Fruit fly (Drosophila melanogaster) whole organism, embryonic: ENCODE results near the gene drongo.
A peak's percentile ranks its signal among the peaks of the same experiment; 100 is the strongest.

Source experiments
- ATbp ChIP-seq: fragments of 200-800 bp; sonication (Bioruptor generic); optimal IDR thresholded peaks from 2 replicates; lab custom pipeline; 2017; ENCODE audit warnings: missing biosample characterization, mild to moderate bottlenecking, missing genetic modification characterization, missing genetic modification reagents
- CG10274 ChIP-seq: fragments of 200-800 bp; sonication (Bioruptor generic); optimal IDR thresholded peaks from 3 replicates; lab custom pipeline; 2017; ENCODE audit warnings: missing biosample characterization, mild to moderate bottlenecking, missing genetic modification characterization
- CG10462 ChIP-seq: fragments of 200-800 bp; sonication (Bioruptor generic); optimal IDR thresholded peaks from 2 replicates; lab custom pipeline; 2016; ENCODE audit warnings: missing biosample characterization, missing genetic modification characterization
- CG11560 ChIP-seq: fragments of 200-800 bp; sonication (Bioruptor generic); IDR thresholded peaks from 3 replicates; pipeline ENCODE4 v1.3.6; 2022; ENCODE audit warnings: missing biosample characterization, missing genetic modification characterization
- CG14860 ChIP-seq: fragments of 200-800 bp; sonication (Bioruptor generic); IDR thresholded peaks from 3 replicates; pipeline ENCODE4 v1.3.6; 2022; ENCODE audit warnings: missing biosample characterization, missing genetic modification characterization; ENCODE audit not compliant: partially characterized antibody
- CG15011 ChIP-seq: fragments of 200-800 bp; sonication (Bioruptor generic); optimal IDR thresholded peaks from 3 replicates; lab custom pipeline; 2018; ENCODE audit warnings: missing biosample characterization, mild to moderate bottlenecking, missing genetic modification characterization
- CG15269 ChIP-seq: fragments of 200-800 bp; sonication (Bioruptor generic); optimal IDR thresholded peaks from 2 replicates; lab custom pipeline; 2018; ENCODE audit warnings: missing biosample characterization, mild to moderate bottlenecking, missing genetic modification characterization, moderate library complexity
- CG15514 ChIP-seq: fragments of 200-800 bp; sonication (Bioruptor generic); optimal IDR thresholded peaks from 3 replicates; lab custom pipeline; 2017; ENCODE audit warnings: missing biosample characterization, missing genetic modification characterization, mild to moderate bottlenecking, moderate library complexity, missing genetic modification reagents
- CG16813 ChIP-seq: fragments of 200-800 bp; sonication (Bioruptor generic); IDR thresholded peaks from 3 replicates; pipeline ENCODE4 v1.3.6; 2022; ENCODE audit warnings: missing biosample characterization, missing genetic modification characterization; ENCODE audit not compliant: partially characterized antibody
- CG16815 ChIP-seq: fragments of 200-800 bp; sonication (Bioruptor generic); optimal IDR thresholded peaks from 3 replicates; lab custom pipeline; 2017; ENCODE audit warnings: missing biosample characterization, mild to moderate bottlenecking, missing genetic modification characterization
- CG17829 ChIP-seq: fragments of 200-800 bp; optimal IDR thresholded peaks from 2 replicates; lab custom pipeline; 2019; ENCODE audit warnings: missing biosample characterization, mild to moderate bottlenecking, missing genetic modification characterization, moderate library complexity
- CG2120 ChIP-seq: fragments of 200-800 bp; sonication (Bioruptor generic); optimal IDR thresholded peaks from 3 replicates; lab custom pipeline; 2016; ENCODE audit warnings: missing biosample characterization, missing genetic modification characterization
- CG34224 ChIP-seq: fragments of 200-800 bp; sonication (Bioruptor generic); IDR thresholded peaks from 3 replicates; pipeline ENCODE4 v1.3.6; 2022; ENCODE audit warnings: missing biosample characterization, missing genetic modification characterization; ENCODE audit not compliant: partially characterized antibody
- CG3838 ChIP-seq: fragments of 200-800 bp; sonication (Bioruptor generic); optimal IDR thresholded peaks from 3 replicates; lab custom pipeline; 2016; ENCODE audit warnings: missing biosample characterization, missing genetic modification characterization
- CG4707 ChIP-seq: fragments of 200-800 bp; sonication (Bioruptor generic); optimal IDR thresholded peaks from 2 replicates; lab custom pipeline; 2018; ENCODE audit warnings: missing biosample characterization, mild to moderate bottlenecking, missing genetic modification characterization, moderate library complexity
- CG8089 ChIP-seq: fragments of 200-800 bp; sonication (Bioruptor generic); optimal IDR thresholded peaks from 3 replicates; lab custom pipeline; 2016; ENCODE audit warnings: missing biosample characterization, missing genetic modification characterization
- CG9215 ChIP-seq: fragments of 200-800 bp; sonication (Bioruptor generic); IDR thresholded peaks from 2 replicates; pipeline ENCODE4 v1.3.6; 2022; ENCODE audit warnings: missing biosample characterization, missing genetic modification characterization
- CHES-1-like ChIP-seq: fragments of 200-800 bp; sonication (Bioruptor generic); optimal IDR thresholded peaks from 2 replicates; lab custom pipeline; 2016; ENCODE audit warnings: missing biosample characterization, missing genetic modification characterization
- CoRest ChIP-seq: fragments of 200-800 bp; sonication (Bioruptor generic); optimal IDR thresholded peaks from 3 replicates; lab custom pipeline; 2018; ENCODE audit warnings: missing biosample characterization, mild to moderate bottlenecking, missing genetic modification characterization, moderate library complexity
- D19A ChIP-seq: fragments of 200-800 bp; optimal IDR thresholded peaks from 3 replicates; lab custom pipeline; 2019; ENCODE audit warnings: missing biosample characterization, mild to moderate bottlenecking, missing genetic modification characterization, moderate library complexity
- E2f1 ChIP-seq: fragments of 200-800 bp; sonication (Bioruptor generic); IDR thresholded peaks from 2 replicates; pipeline ENCODE4 v1.3.6; 2022; ENCODE audit warnings: missing biosample characterization, missing genetic modification characterization
- H2.0 ChIP-seq: fragments of 200-800 bp; sonication (Bioruptor generic); IDR thresholded peaks from 2 replicates; pipeline ENCODE4 v1.3.6; 2022; ENCODE audit warnings: missing biosample characterization, missing genetic modification characterization
- HLH4C ChIP-seq: fragments of 200-800 bp; sonication (Bioruptor generic); IDR thresholded peaks from 3 replicates; pipeline ENCODE4 v1.3.6; 2022; ENCODE audit warnings: missing biosample characterization, missing genetic modification characterization; ENCODE audit not compliant: partially characterized antibody
- MBD-R2 ChIP-seq: fragments of 200-800 bp; sonication (Bioruptor generic); IDR thresholded peaks from 2 replicates; pipeline ENCODE4 v1.3.6; 2022; ENCODE audit warnings: missing biosample characterization, missing genetic modification characterization
- Xrp1 ChIP-seq: fragments of 200-800 bp; sonication (Bioruptor generic); IDR thresholded peaks from 2 replicates; pipeline ENCODE4 v1.3.6; 2022; ENCODE audit warnings: missing biosample characterization, missing genetic modification characterization
- ara ChIP-seq: fragments of 200-800 bp; sonication (Bioruptor generic); IDR thresholded peaks from 2 replicates; pipeline ENCODE4 v1.3.6; 2022; ENCODE audit warnings: missing biosample characterization, missing genetic modification characterization
- cato ChIP-seq: fragments of 200-800 bp; sonication (Bioruptor generic); optimal IDR thresholded peaks from 2 replicates; lab custom pipeline; 2016; ENCODE audit warnings: missing biosample characterization, missing genetic modification characterization, borderline replicate concordance
- croc ChIP-seq: fragments of 200-800 bp; sonication (Bioruptor generic); conservative IDR thresholded peaks from 3 replicates; pipeline ENCODE4 v1.3.6; 2022; ENCODE audit warnings: missing biosample characterization, missing genetic modification characterization
- crol ChIP-seq: fragments of 200-800 bp; sonication (Bioruptor generic); IDR thresholded peaks from 2 replicates; pipeline ENCODE4 v1.3.6; 2022; ENCODE audit warnings: missing biosample characterization, missing genetic modification characterization
- dysf ChIP-seq: fragments of 200-800 bp; sonication (Bioruptor generic); IDR thresholded peaks from 3 replicates; pipeline ENCODE4 v1.3.6; 2022; ENCODE audit warnings: missing biosample characterization, missing genetic modification characterization
- ems ChIP-seq: fragments of 200-800 bp; sonication (Bioruptor generic); optimal IDR thresholded peaks from 3 replicates; lab custom pipeline; 2016; ENCODE audit warnings: missing biosample characterization, missing genetic modification characterization
- ewg ChIP-seq: fragments of 200-800 bp; sonication (Bioruptor generic); optimal IDR thresholded peaks from 3 replicates; lab custom pipeline; 2017; ENCODE audit warnings: mild to moderate bottlenecking, missing biosample characterization, missing genetic modification reagents, missing genetic modification characterization
- eyg ChIP-seq: fragments of 200-800 bp; sonication (Bioruptor generic); optimal IDR thresholded peaks from 3 replicates; lab custom pipeline; 2016; ENCODE audit warnings: missing biosample characterization, missing genetic modification characterization
- ftz-f1 ChIP-seq: fragments of 200-800 bp; sonication (Bioruptor generic); optimal IDR thresholded peaks from 2 replicates; lab custom pipeline; 2016; ENCODE audit warnings: missing biosample characterization, missing genetic modification characterization
- fu2 ChIP-seq: fragments of 200-800 bp; sonication (Bioruptor generic); optimal IDR thresholded peaks from 2 replicates; lab custom pipeline; 2016; ENCODE audit warnings: missing biosample characterization, missing genetic modification characterization
- ham ChIP-seq: fragments of 200-800 bp; sonication (Bioruptor generic); IDR thresholded peaks from 2 replicates; pipeline ENCODE4 v1.3.6; 2022; ENCODE audit warnings: missing biosample characterization, missing genetic modification characterization
- hkb ChIP-seq, 2 experiments: fragments of 200-800 bp in 1 of 2; fragments of >200 bp in 1 of 2; sonication (Bioruptor generic) in 1 of 2; IDR thresholded peaks in 1 of 2; optimal IDR thresholded peaks in 1 of 2; 2 replicates each; pipeline versions ENCODE4 v1.3.6 to Lab custom; 2017 to 2022; ENCODE audit warnings: missing biosample characterization in 1 of 2, missing genetic modification characterization in 1 of 2
- ken ChIP-seq: fragments of 200-800 bp; sonication (Bioruptor generic); IDR thresholded peaks from 3 replicates; pipeline ENCODE4 v1.3.6; 2022; ENCODE audit warnings: missing biosample characterization, missing genetic modification characterization
- lilli ChIP-seq: fragments of 200-800 bp; sonication (Bioruptor generic); optimal IDR thresholded peaks from 3 replicates; lab custom pipeline; 2016; ENCODE audit warnings: missing biosample characterization, missing genetic modification characterization
- maf-S ChIP-seq: fragments of 200-800 bp; sonication (Bioruptor generic); optimal IDR thresholded peaks from 2 replicates; lab custom pipeline; 2016; ENCODE audit warnings: missing biosample characterization, missing genetic modification characterization
- pho ChIP-seq: fragments of 200-800 bp; sonication (Bioruptor generic); optimal IDR thresholded peaks from 2 replicates; lab custom pipeline; 2016; ENCODE audit warnings: missing biosample characterization, missing genetic modification characterization
- sc ChIP-seq, 3 experiments: fragments of >200 bp in 2 of 3; fragments of 200-800 bp in 1 of 3; sonication (Bioruptor generic) in 1 of 3; optimal IDR thresholded peaks; 2 replicates in 2 of 3; 3 replicates in 1 of 3; lab custom pipeline; 2017; ENCODE audit warnings: mild to moderate bottlenecking in 1 of 3, missing biosample characterization in 1 of 3, missing genetic modification characterization in 1 of 3, missing genetic modification reagents in 1 of 3
- sqz ChIP-seq: fragments of 200-800 bp; sonication (Bioruptor generic); optimal IDR thresholded peaks from 3 replicates; lab custom pipeline; 2018; ENCODE audit warnings: missing biosample characterization, mild to moderate bottlenecking, missing genetic modification characterization
- ssp ChIP-seq: fragments of 200-800 bp; sonication (Bioruptor generic); IDR thresholded peaks from 2 replicates; pipeline ENCODE4 v1.3.6; 2022; ENCODE audit warnings: missing biosample characterization, missing genetic modification characterization
- tna ChIP-seq: fragments of 200-800 bp; sonication (Bioruptor generic); IDR thresholded peaks from 2 replicates; pipeline ENCODE4 v1.3.6; 2022; ENCODE audit warnings: missing biosample characterization, missing genetic modification characterization; ENCODE audit not compliant: partially characterized antibody
- vvl ChIP-seq: fragments of 200-800 bp; sonication (Bioruptor generic); IDR thresholded peaks from 2 replicates; pipeline ENCODE4 v1.3.6; 2022; ENCODE audit warnings: missing biosample characterization, missing genetic modification characterization
- z ChIP-seq: fragments of 200-800 bp; sonication (Bioruptor generic); IDR thresholded peaks from 3 replicates; pipeline ENCODE4 v1.3.6; 2022; ENCODE audit warnings: missing biosample characterization, missing genetic modification characterization
- zf30C ChIP-seq: fragments of 200-800 bp; sonication (Bioruptor generic); optimal IDR thresholded peaks from 3 replicates; lab custom pipeline; 2018; ENCODE audit warnings: missing biosample characterization, mild to moderate bottlenecking, missing genetic modification characterization

The drongo gene

dm6 chr2L:845341-846004, 5.4 kb downstream of the drongo start (continued):
- TF ChIP-seq CG3838 (GFP tag; lab: Kevin White, UChicago), result peak; percentile 50
- peak; percentile 68 for TF ChIP-seq eyg (GFP tag; lab: Kevin White, UChicago)
- TF ChIP-seq z, result peak; percentile 71; the same call in 2 of the 3 replicates
- peak; percentile 24 for TF ChIP-seq ftz-f1 (GFP tag; lab: Kevin White, UChicago)
- TF ChIP-seq ara (GFP tag; lab: Robert Waterston, UW), result peak; percentile 86
- peak; percentile 95 for TF ChIP-seq vvl (GFP tag; lab: Robert Waterston, UW)
- TF ChIP-seq zf30C (GFP tag; lab: Kevin White, UChicago), result peak; percentile 64
- peak; percentile 85 for TF ChIP-seq pho (GFP tag; lab: Kevin White, UChicago)
- TF ChIP-seq HLH4C, result no peak
- peak; percentile 88 for TF ChIP-seq lilli
- TF ChIP-seq CG8089 (GFP tag; lab: Kevin White, UChicago), result peak; percentile 83
- TF ChIP-seq dysf (GFP tag; lab: Robert Waterston, UW), result peak; percentile 94
- peak; percentile 78 for TF ChIP-seq CG11560 (tag; lab: Robert Waterston, UW)
- TF ChIP-seq CG16815 (GFP tag; lab: Kevin White, UChicago), result peak; percentile 56
- peak; percentile 85 for TF ChIP-seq CoRest (tag; lab: Kevin White, UChicago)
- peak; percentile 87 for TF ChIP-seq ATbp (GFP tag; lab: Kevin White, UChicago)
- TF ChIP-seq CG14860 (GFP tag; lab: Robert Waterston, UW), result no peak
- TF ChIP-seq hkb (optimal IDR thresholded peaks at IDR 0.05; lab: Kevin White, UChicago), result no peak
- peak; percentile 92 for TF ChIP-seq hkb (GFP tag; IDR thresholded peaks at IDR 0.05; lab: Robert Waterston, UW)
- TF ChIP-seq ssp (GFP tag; lab: Robert Waterston, UW), result peak; percentile 80
- peak; percentile 90 for TF ChIP-seq CHES-1-like (GFP tag; lab: Kevin White, UChicago)
- peak; percentile 68 for TF ChIP-seq CG10274 (GFP tag; lab: Kevin White, UChicago)
- TF ChIP-seq tna, result no peak
- TF ChIP-seq ken (GFP tag; lab: Robert Waterston, UW), result peak; percentile 90
- TF ChIP-seq ewg (GFP tag; lab: Kevin White, UChicago), result peak; percentile 74
- TF ChIP-seq ems (GFP tag; lab: Kevin White, UChicago), result peak; percentile 79
- TF ChIP-seq crol (GFP tag; lab: Robert Waterston, UW), result peak; percentile 87
- TF ChIP-seq croc (GFP tag; lab: Robert Waterston, UW), result peak; percentile 68; the same call in 2 of the 3 replicates
- peak; percentile 92 for TF ChIP-seq CG2120 (GFP tag; lab: Kevin White, UChicago)
- peak; percentile 89 for TF ChIP-seq Xrp1 (GFP tag; lab: Robert Waterston, UW)
- TF ChIP-seq CG9215 (GFP tag; lab: Robert Waterston, UW), result peak; percentile 72
- peak; percentile 89 for TF ChIP-seq E2f1
- peak; percentile 16 for TF ChIP-seq CG10462
- peak; percentile 77 for TF ChIP-seq CG15514
- peak; percentile 75 for TF ChIP-seq CG4707
- TF ChIP-seq CG16813 (GFP tag; lab: Robert Waterston, UW), result no peak
- TF ChIP-seq maf-S (GFP tag; lab: Kevin White, UChicago), result peak; percentile 74
- TF ChIP-seq CG34224 (GFP tag; lab: Robert Waterston, UW), result no peak
- peak; percentile 92 for TF ChIP-seq H2.0 (GFP tag; lab: Robert Waterston, UW)
- peak; percentile 90 for TF ChIP-seq CG15269 (tag; lab: Kevin White, UChicago)
- peak; percentile 49; the same call in 1 of the 2 replicates for TF ChIP-seq ham (GFP tag; lab: Robert Waterston, UW)
- peak; percentile 72 for TF ChIP-seq D19A (tag; lab: Kevin White, UChicago)
- TF ChIP-seq MBD-R2 (GFP tag; lab: Robert Waterston, UW), result peak; percentile 68
- peak; percentile 48 for TF ChIP-seq cato
- TF ChIP-seq CG17829 (tag; lab: Kevin White, UChicago), result peak; percentile 83
- peak; percentile 59 for TF ChIP-seq CG15011 (GFP tag; lab: Kevin White, UChicago)
- TF ChIP-seq sqz, result peak; percentile 44
- peak; percentile 80 for TF ChIP-seq fu2 (GFP tag; lab: Kevin White, UChicago)
- no peak for TF ChIP-seq sc (optimal IDR thresholded peaks at IDR 0.05; lab: Kevin White, UChicago)
- TF ChIP-seq sc (GFP tag; optimal IDR thresholded peaks at IDR 0.05; lab: Kevin White, UChicago), result peak; percentile 62
